Fruit fly (Drosophila melanogaster) whole organism, embryonic: Measurements from ENCODE around the gene Trm7-34.

Source experiments
- Atf3 ChIP-seq: fragments of 200-800 bp; sonication (Bioruptor generic); optimal IDR thresholded peaks from 3 replicates; lab custom pipeline; 2016; ENCODE audit warnings: missing biosample characterization, missing genetic modification characterization
- CG10431 ChIP-seq: fragments of 200-800 bp; sonication (Bioruptor generic); optimal IDR thresholded peaks from 3 replicates; lab custom pipeline; 2018; ENCODE audit warnings: missing biosample characterization, mild to moderate bottlenecking, missing genetic modification characterization
- CG10654 ChIP-seq: fragments of 200-800 bp; sonication (Bioruptor generic); optimal IDR thresholded peaks from 2 replicates; lab custom pipeline; 2016; ENCODE audit warnings: missing biosample characterization, missing genetic modification characterization
- CG12744 ChIP-seq: fragments of 200-800 bp; sonication (Bioruptor generic); optimal IDR thresholded peaks from 2 replicates; lab custom pipeline; 2016; ENCODE audit warnings: missing biosample characterization, missing genetic modification characterization
- CG12769 ChIP-seq: fragments of 200-800 bp; sonication (Bioruptor generic); optimal IDR thresholded peaks from 2 replicates; lab custom pipeline; 2019; ENCODE audit warnings: missing biosample characterization, mild to moderate bottlenecking, missing genetic modification characterization, moderate library complexity
- CG14667 ChIP-seq: fragments of 200-800 bp; sonication (Bioruptor generic); IDR thresholded peaks from 2 replicates; pipeline ENCODE4 v1.3.6; 2022; ENCODE audit warnings: missing biosample characterization, missing genetic modification characterization
- CG14710 ChIP-seq: fragments of 200-800 bp; sonication (Bioruptor generic); optimal IDR thresholded peaks from 3 replicates; lab custom pipeline; 2019; ENCODE audit warnings: missing biosample characterization, mild to moderate bottlenecking, missing genetic modification characterization, moderate library complexity
- CG1603 ChIP-seq: fragments of 200-800 bp; sonication (Bioruptor generic); optimal IDR thresholded peaks from 2 replicates; lab custom pipeline; 2019; ENCODE audit warnings: missing biosample characterization, mild to moderate bottlenecking, missing genetic modification characterization, moderate library complexity
- CG17361 ChIP-seq: fragments of 200-800 bp; sonication (Bioruptor generic); IDR thresholded peaks from 3 replicates; pipeline ENCODE4 v1.3.6; 2022; ENCODE audit warnings: missing biosample characterization, missing genetic modification characterization
- CG30431 ChIP-seq: fragments of 200-800 bp; sonication (Bioruptor generic); optimal IDR thresholded peaks from 2 replicates; lab custom pipeline; 2017; ENCODE audit warnings: missing biosample characterization, missing genetic modification characterization
- CG3163 ChIP-seq: fragments of 200-800 bp; sonication (Bioruptor generic); optimal IDR thresholded peaks from 3 replicates; lab custom pipeline; 2016; ENCODE audit warnings: missing biosample characterization, missing genetic modification characterization
- CG32532 ChIP-seq: fragments of 200-800 bp; sonication (Bioruptor generic); IDR thresholded peaks from 2 replicates; pipeline ENCODE4 v1.3.6; 2022; ENCODE audit warnings: missing biosample characterization, missing genetic modification characterization
- CG32772 ChIP-seq: fragments of 200-800 bp; sonication (Bioruptor generic); IDR thresholded peaks from 2 replicates; pipeline ENCODE4 v1.3.6; 2022; ENCODE audit warnings: missing biosample characterization, missing genetic modification characterization
- CG4404 ChIP-seq: fragments of 200-800 bp; sonication (Bioruptor generic); IDR thresholded peaks from 2 replicates; pipeline ENCODE4 v1.3.6; 2022; ENCODE audit warnings: missing biosample characterization, missing genetic modification characterization
- CG4730 ChIP-seq: fragments of 200-800 bp; sonication (Bioruptor generic); IDR thresholded peaks from 2 replicates; pipeline ENCODE4 v1.3.6; 2022; ENCODE audit warnings: missing biosample characterization, missing genetic modification characterization
- CG4854 ChIP-seq: fragments of 200-800 bp; sonication (Bioruptor generic); optimal IDR thresholded peaks from 2 replicates; lab custom pipeline; 2016; ENCODE audit warnings: missing biosample characterization, missing genetic modification characterization, inconsistent platforms
- CG8281 ChIP-seq: fragments of 200-800 bp; sonication (Bioruptor generic); optimal IDR thresholded peaks from 2 replicates; lab custom pipeline; 2018; ENCODE audit warnings: missing biosample characterization, mild to moderate bottlenecking, missing genetic modification characterization, moderate library complexity
- Chrac-16 ChIP-seq: fragments of 200-800 bp; sonication (Bioruptor generic); optimal IDR thresholded peaks from 3 replicates; lab custom pipeline; 2016; ENCODE audit warnings: missing biosample characterization, missing genetic modification characterization
- H15 ChIP-seq: fragments of 200-800 bp; sonication (Bioruptor generic); IDR thresholded peaks from 3 replicates; pipeline ENCODE4 v1.3.6; 2022; ENCODE audit warnings: missing biosample characterization, missing genetic modification characterization
- HLH54F ChIP-seq: fragments of 200-800 bp; sonication (Bioruptor generic); optimal IDR thresholded peaks from 3 replicates; lab custom pipeline; 2016; ENCODE audit warnings: missing biosample characterization, missing genetic modification characterization
- Hmx ChIP-seq: fragments of 200-800 bp; sonication (Bioruptor generic); optimal IDR thresholded peaks from 2 replicates; lab custom pipeline; 2016; ENCODE audit warnings: missing biosample characterization, missing genetic modification characterization
- Hr3 ChIP-seq: fragments of 200-800 bp; sonication (Bioruptor generic); optimal IDR thresholded peaks from 3 replicates; lab custom pipeline; 2016; ENCODE audit warnings: missing biosample characterization, missing genetic modification characterization
- NK7.1 ChIP-seq: fragments of 200-800 bp; sonication (Bioruptor generic); optimal IDR thresholded peaks from 3 replicates; lab custom pipeline; 2016; ENCODE audit warnings: missing biosample characterization, missing genetic modification characterization
- Oaz ChIP-seq: fragments of 200-800 bp; sonication (Bioruptor generic); IDR thresholded peaks from 2 replicates; pipeline ENCODE4 v1.3.6; 2022; ENCODE audit warnings: missing biosample characterization, missing genetic modification characterization
- Rfx ChIP-seq: fragments of 200-800 bp; sonication (Bioruptor generic); IDR thresholded peaks from 2 replicates; pipeline ENCODE4 v1.3.6; 2022; ENCODE audit warnings: missing biosample characterization, missing genetic modification characterization
- Scr ChIP-seq: fragments of 200-800 bp; sonication (Bioruptor generic); IDR thresholded peaks from 2 replicates; pipeline ENCODE4 v1.3.6; 2022; ENCODE audit warnings: missing biosample characterization, missing genetic modification characterization; ENCODE audit not compliant: partially characterized antibody
- Sox102F ChIP-seq: fragments of 200-800 bp; sonication (Bioruptor generic); optimal IDR thresholded peaks from 2 replicates; lab custom pipeline; 2018; ENCODE audit warnings: missing biosample characterization, mild to moderate bottlenecking, missing genetic modification characterization, moderate library complexity
- TFAM ChIP-seq: fragments of 200-800 bp; sonication (Bioruptor generic); optimal IDR thresholded peaks from 2 replicates; lab custom pipeline; 2017; ENCODE audit warnings: missing biosample characterization, missing genetic modification characterization, inconsistent platforms
- amos ChIP-seq: fragments of 200-800 bp; sonication (Bioruptor generic); IDR thresholded peaks from 2 replicates; pipeline ENCODE4 v1.3.6; 2022; ENCODE audit warnings: missing biosample characterization, missing genetic modification characterization; ENCODE audit not compliant: partially characterized antibody
- bab2 ChIP-seq: fragments of 200-800 bp; sonication (Bioruptor generic); optimal IDR thresholded peaks from 2 replicates; lab custom pipeline; 2016; ENCODE audit warnings: missing biosample characterization, missing genetic modification characterization
- bcd ChIP-seq: fragments of 200-800 bp; sonication (Bioruptor generic); optimal IDR thresholded peaks from 2 replicates; lab custom pipeline; 2017; ENCODE audit warnings: missing biosample characterization, mild to moderate bottlenecking, missing genetic modification characterization
- bigmax ChIP-seq: fragments of 200-800 bp; sonication (Bioruptor generic); optimal IDR thresholded peaks from 2 replicates; lab custom pipeline; 2018; ENCODE audit warnings: missing biosample characterization, mild to moderate bottlenecking, missing genetic modification characterization
- bowl ChIP-seq: fragments of 200-800 bp; sonication (Bioruptor generic); IDR thresholded peaks from 2 replicates; pipeline ENCODE4 v1.3.6; 2022; ENCODE audit warnings: missing biosample characterization, missing genetic modification characterization
- chif ChIP-seq, 2 experiments: fragments of 200-800 bp; sonication (Bioruptor generic); optimal IDR thresholded peaks; 3 replicates each; lab custom pipeline; 2016; ENCODE audit warnings: missing biosample characterization in 2 of 2, missing genetic modification characterization in 2 of 2
- disco-r ChIP-seq: fragments of 200-800 bp; sonication (Bioruptor generic); optimal IDR thresholded peaks from 2 replicates; lab custom pipeline; 2016; ENCODE audit warnings: missing biosample characterization, missing genetic modification characterization
- ems ChIP-seq: fragments of 200-800 bp; sonication (Bioruptor generic); optimal IDR thresholded peaks from 3 replicates; lab custom pipeline; 2016; ENCODE audit warnings: missing biosample characterization, missing genetic modification characterization
- fd96Cb ChIP-seq: fragments of 200-800 bp; sonication (Bioruptor generic); optimal IDR thresholded peaks from 2 replicates; lab custom pipeline; 2018; ENCODE audit warnings: missing biosample characterization, mild to moderate bottlenecking, missing genetic modification characterization, moderate library complexity
- gce ChIP-seq: fragments of 200-800 bp; sonication (Bioruptor generic); IDR thresholded peaks from 3 replicates; pipeline ENCODE4 v1.3.6; 2022; ENCODE audit warnings: missing biosample characterization, missing genetic modification characterization
- grn ChIP-seq: fragments of 200-800 bp; sonication (Bioruptor generic); optimal IDR thresholded peaks from 3 replicates; lab custom pipeline; 2017; ENCODE audit warnings: missing biosample characterization, missing genetic modification characterization
- h ChIP-seq: fragments of >200 bp; optimal IDR thresholded peaks from 2 replicates; lab custom pipeline; 2017
- lola ChIP-seq, 3 experiments: fragments of >200 bp in 2 of 3; fragments of 200-800 bp in 1 of 3; sonication (Bioruptor generic) in 1 of 3; optimal IDR thresholded peaks; 2 replicates each; lab custom pipeline; 2017 to 2019; ENCODE audit warnings: missing biosample characterization in 3 of 3, missing genetic modification characterization in 3 of 3, mild to moderate bottlenecking in 1 of 3, moderate library complexity in 1 of 3
- mam ChIP-seq: fragments of 200-800 bp; sonication (Bioruptor generic); optimal IDR thresholded peaks from 3 replicates; lab custom pipeline; 2016; ENCODE audit warnings: missing biosample characterization, missing genetic modification characterization
- mld ChIP-seq: fragments of 200-800 bp; sonication (Bioruptor generic); IDR thresholded peaks from 3 replicates; pipeline ENCODE4 v1.3.6; 2022; ENCODE audit warnings: missing biosample characterization, missing genetic modification characterization; ENCODE audit not compliant: partially characterized antibody
- nmo ChIP-seq: fragments of 200-800 bp; sonication (Bioruptor generic); optimal IDR thresholded peaks from 2 replicates; lab custom pipeline; 2018; ENCODE audit warnings: missing biosample characterization, mild to moderate bottlenecking, missing genetic modification characterization, moderate library complexity
- pan ChIP-seq, 4 experiments: fragments of >200 bp in 3 of 4; fragments of 200-800 bp in 1 of 4; sonication (Bioruptor generic) in 1 of 4; optimal IDR thresholded peaks in 3 of 4; IDR thresholded peaks in 1 of 4; 2 replicates each; pipeline versions ENCODE4 v1.3.6 to Lab custom; 2017 to 2022; ENCODE audit warnings: missing biosample characterization in 2 of 4, missing genetic modification characterization in 2 of 4, mixed read lengths in 1 of 4
- ro ChIP-seq: fragments of 200-800 bp; sonication (Bioruptor generic); IDR thresholded peaks from 2 replicates; pipeline ENCODE4 v1.3.6; 2022; ENCODE audit warnings: missing biosample characterization, missing genetic modification characterization
- sd ChIP-seq: fragments of 200-800 bp; sonication (Bioruptor generic); optimal IDR thresholded peaks from 3 replicates; lab custom pipeline; 2018; ENCODE audit warnings: missing biosample characterization, mild to moderate bottlenecking, missing genetic modification characterization, moderate library complexity
- seq ChIP-seq: fragments of 200-800 bp; sonication (Bioruptor generic); IDR thresholded peaks from 2 replicates; pipeline ENCODE4 v1.3.6; 2022; ENCODE audit warnings: missing biosample characterization, missing genetic modification characterization
- sqz ChIP-seq: fragments of 200-800 bp; sonication (Bioruptor generic); optimal IDR thresholded peaks from 3 replicates; lab custom pipeline; 2018; ENCODE audit warnings: missing biosample characterization, mild to moderate bottlenecking, missing genetic modification characterization
- tna ChIP-seq: fragments of 200-800 bp; sonication (Bioruptor generic); IDR thresholded peaks from 2 replicates; pipeline ENCODE4 v1.3.6; 2022; ENCODE audit warnings: missing biosample characterization, missing genetic modification characterization; ENCODE audit not compliant: partially characterized antibody
- vvl ChIP-seq: fragments of 200-800 bp; sonication (Bioruptor generic); IDR thresholded peaks from 2 replicates; pipeline ENCODE4 v1.3.6; 2022; ENCODE audit warnings: missing biosample characterization, missing genetic modification characterization
- zen ChIP-seq: fragments of 200-800 bp; sonication (Bioruptor generic); optimal IDR thresholded peaks from 3 replicates; lab custom pipeline; 2018; ENCODE audit warnings: missing biosample characterization, mild to moderate bottlenecking, missing genetic modification characterization, moderate library complexity

Gene Trm7-34

dm6 chr3R:21133951-21134350, 270 bp upstream of the Trm7-34 start, which contains the start of gene Usp8 (continued):
- peak; percentile 29 for TF ChIP-seq Hr3 (GFP tag; lab: Kevin White, UChicago)
- no peak for TF ChIP-seq CG8281 (tag; lab: Kevin White, UChicago)
- TF ChIP-seq Atf3 (GFP tag; lab: Kevin White, UChicago), result no peak
- no peak for TF ChIP-seq Chrac-16 (GFP tag; lab: Kevin White, UChicago)
- TF ChIP-seq zen (tag; lab: Kevin White, UChicago), result peak; percentile 26
- no peak for TF ChIP-seq Sox102F (GFP tag; lab: Kevin White, UChicago)
- no peak for TF ChIP-seq TFAM (GFP tag; lab: Kevin White, UChicago)
- TF ChIP-seq bab2 (GFP tag; lab: Kevin White, UChicago), result no peak
- no peak for TF ChIP-seq h (lab: Kevin White, UChicago)
- TF ChIP-seq NK7.1 (GFP tag; lab: Kevin White, UChicago), result no peak
- TF ChIP-seq CG32772 (GFP tag; lab: Robert Waterston, UW), result no peak
- no peak for TF ChIP-seq seq (GFP tag; lab: Robert Waterston, UW)
- no peak for TF ChIP-seq bowl (GFP tag; lab: Robert Waterston, UW)
- no peak for TF ChIP-seq CG4404 (GFP tag; lab: Robert Waterston, UW)
- TF ChIP-seq HLH54F (GFP tag; lab: Kevin White, UChicago), result no peak
- no peak for TF ChIP-seq CG12769 (tag; lab: Kevin White, UChicago)
- TF ChIP-seq sqz (GFP tag; lab: Kevin White, UChicago), result no peak
- TF ChIP-seq tna (GFP tag; lab: Robert Waterston, UW), result no peak
- no peak for TF ChIP-seq CG3163
- peak; percentile 65 for TF ChIP-seq nmo (GFP tag; lab: Kevin White, UChicago)
- TF ChIP-seq CG17361 (GFP tag; lab: Robert Waterston, UW), result no peak; the same call in 1 of the 3 replicates
- no peak for TF ChIP-seq Oaz (GFP tag; lab: Robert Waterston, UW)
- TF ChIP-seq mld (GFP tag; lab: Robert Waterston, UW), result no peak
- TF ChIP-seq mam (GFP tag; lab: Kevin White, UChicago), result no peak
- no peak for TF ChIP-seq CG14667
- TF ChIP-seq CG32532 (GFP tag; lab: Robert Waterston, UW), result no peak
- TF ChIP-seq H15 (GFP tag; lab: Robert Waterston, UW), result no peak
- no peak for TF ChIP-seq disco-r (GFP tag; lab: Kevin White, UChicago)
- no peak for TF ChIP-seq grn
- peak; percentile 44 for TF ChIP-seq CG1603 (tag; lab: Kevin White, UChicago)
- TF ChIP-seq CG4854, result no peak
- TF ChIP-seq CG4730 (GFP tag; lab: Robert Waterston, UW), result no peak
- no peak for TF ChIP-seq sd (tag; lab: Kevin White, UChicago)
- TF ChIP-seq gce (GFP tag; lab: Robert Waterston, UW), result no peak
- no peak for TF ChIP-seq Scr (GFP tag; lab: Robert Waterston, UW)
- peak in 1 of 3 experiments; percentile 63 for TF ChIP-seq lola (GFP tag; optimal IDR thresholded peaks at IDR 0.05; lab: Kevin White, UChicago)
- no peak for TF ChIP-seq chif (GFP tag; optimal IDR thresholded peaks at IDR 0.05; lab: Kevin White, UChicago)
- TF ChIP-seq CG10431 (GFP tag; lab: Kevin White, UChicago), result no peak
- TF ChIP-seq fd96Cb (tag; lab: Kevin White, UChicago), result no peak
- no peak for TF ChIP-seq amos
- no peak for TF ChIP-seq pan (optimal IDR thresholded peaks at IDR 0.05; lab: Kevin White, UChicago)
- no peak for TF ChIP-seq pan (GFP tag; optimal IDR thresholded peaks at IDR 0.05 in 1 of 2, IDR thresholded peaks at IDR 0.05 in 1 of 2)
- no peak for TF ChIP-seq vvl (GFP tag; lab: Robert Waterston, UW)
- no peak for TF ChIP-seq bigmax (GFP tag; lab: Kevin White, UChicago)
- TF ChIP-seq ems, result no peak
- TF ChIP-seq Rfx (GFP tag; lab: Robert Waterston, UW), result peak; percentile 33; the same call in 1 of the 2 replicates
- no peak for TF ChIP-seq bcd (GFP tag; lab: Kevin White, UChicago)
- no peak for TF ChIP-seq CG30431 (GFP tag; lab: Kevin White, UChicago)
- no peak for TF ChIP-seq Hmx
- TF ChIP-seq CG12744, result no peak
- TF ChIP-seq ro (GFP tag; lab: Robert Waterston, UW), result no peak
- TF ChIP-seq CG14710 (tag; lab: Kevin White, UChicago), result peak; percentile 61
- TF ChIP-seq CG10654 (GFP tag; lab: Kevin White, UChicago), result peak; percentile 15
